Worm (Caenorhabditis elegans) whole organism, early embryonic: ENCODE data around the gene srg-65.

Experiments used
- ama-1 ChIP-seq: fragments of 150-350 bp; optimal IDR thresholded peaks from 2 replicates; lab custom pipeline; 2014
- ceh-13 ChIP-seq: fragments of 200-800 bp; sonication (Bioruptor generic); optimal IDR thresholded peaks from 2 replicates; lab custom pipeline; 2018; ENCODE audit warnings: mild to moderate bottlenecking, missing genetic modification characterization, missing compliant biosample characterization
- pes-1 ChIP-seq: fragments of 200-800 bp; sonication (Bioruptor generic); IDR thresholded peaks from 2 replicates; pipeline ENCODE4 v1.3.6; 2022; ENCODE audit warnings: missing genetic modification reagents, missing genetic modification characterization, missing compliant biosample characterization
- sea-1 ChIP-seq: fragments of 200-800 bp; sonication (Bioruptor generic); conservative IDR thresholded peaks from 2 replicates; pipeline ENCODE4 v1.3.6; 2022; ENCODE audit warnings: missing genetic modification characterization, missing compliant biosample characterization

DNA sequence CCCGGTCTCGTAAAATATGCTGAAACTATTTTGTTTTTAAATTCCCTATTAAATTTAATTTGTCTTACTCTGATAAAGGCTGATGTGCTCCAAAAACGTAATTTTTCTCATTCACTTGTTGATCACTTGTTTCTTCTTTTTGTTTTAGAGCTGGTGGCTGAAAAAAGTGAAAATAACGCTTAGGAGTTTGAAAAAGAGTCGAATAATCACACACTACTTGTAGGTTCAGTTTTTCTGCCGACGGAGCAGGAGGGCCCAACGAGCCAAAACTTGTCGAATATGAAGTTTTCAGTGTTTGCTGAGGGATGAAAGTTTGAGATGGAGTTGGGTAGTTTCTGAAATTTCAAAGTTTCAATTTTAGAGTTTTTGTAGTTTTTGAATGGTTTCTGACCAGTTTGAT is 2.4 kb upstream of the srg-65 start:
- TF ChIP-seq sea-1 (GFP tag; lab: Robert Waterston, UW) (no peak), pes-1 (GFP tag; lab: Robert Waterston, UW) (no peak), ceh-13 (no peak), ama-1 (lab: Kevin White, UChicago) (no peak)
